Worm (Caenorhabditis elegans): ENCODE measurements around the gene sra-39.

sra-39 gene

DNA sequence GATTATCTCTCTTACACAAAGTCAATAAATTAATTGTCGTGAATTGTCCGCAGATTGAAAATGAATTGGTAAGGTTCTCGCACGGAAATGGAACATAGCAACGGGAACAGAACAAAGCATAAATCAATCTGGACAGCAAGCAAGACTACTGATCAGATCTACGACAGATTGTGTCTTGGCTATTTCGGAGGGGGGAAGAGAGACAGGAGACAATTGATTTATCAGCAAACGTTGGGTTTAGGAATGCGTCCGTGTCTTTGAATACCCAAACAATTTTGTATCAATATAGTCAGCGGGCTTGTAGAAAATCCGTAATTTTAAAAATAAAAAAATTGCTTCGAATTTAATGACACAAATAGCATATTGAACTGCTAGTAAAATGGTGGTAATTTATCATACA is 38.1 kb upstream of the sra-39 start:
- TF ChIP-seq ceh-19 (GFP tag; optimal IDR thresholded peaks at IDR 0.05), result no peak
- no peak for TF ChIP-seq elt-4 (tag; optimal IDR thresholded peaks at IDR 0.05)
- peak; percentile 24 for TF ChIP-seq unc-55 (GFP tag; optimal IDR thresholded peaks at IDR 0.05)

DNA sequence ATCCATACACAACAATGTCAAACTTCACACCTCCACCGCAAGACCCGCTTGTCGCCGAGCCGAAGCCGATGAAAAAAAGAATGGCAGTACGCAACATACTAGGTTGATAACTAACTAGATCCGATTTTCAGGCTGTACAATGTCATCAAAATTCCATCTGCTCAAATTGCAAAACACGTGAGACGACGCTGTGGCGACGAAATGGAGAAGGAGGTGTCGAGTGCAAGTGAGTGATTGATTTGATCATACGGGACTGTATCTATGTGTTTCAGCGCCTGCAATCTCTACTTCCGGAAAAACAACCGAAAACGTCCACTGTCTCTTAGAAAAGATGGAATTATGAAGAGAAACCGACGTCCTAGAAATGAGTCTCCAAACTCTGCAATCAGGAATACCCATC is 37.1 kb upstream of the sra-39 start:
- TF ChIP-seq pros-1 (tag; optimal IDR thresholded peaks at IDR 0.05), result no peak

ce11 chrX:13939388-13939787 is 36.2 kb upstream of the sra-39 start:
- TF ChIP-seq fkh-10 (GFP tag; optimal IDR thresholded peaks at IDR 0.05) (no peak), npax-4 (tag; optimal IDR thresholded peaks at IDR 0.05) (no peak), ets-4 (tag; optimal IDR thresholded peaks at IDR 0.05) (no peak), sox-4 (tag; optimal IDR thresholded peaks at IDR 0.05) (no peak), ceh-45 (GFP tag; IDR thresholded peaks at IDR 0.05) (no peak), tbx-2 (tag; optimal IDR thresholded peaks at IDR 0.05) (no peak), ceh-24 (tag; optimal IDR thresholded peaks at IDR 0.05) (no peak), madf-2 (tag; optimal IDR thresholded peaks at IDR 0.05) (no peak), T23F11.4 (GFP tag; optimal IDR thresholded peaks at IDR 0.05) (no peak), eyg-1 (tag; optimal IDR thresholded peaks at IDR 0.05) (no peak), nhr-232 (tag; optimal IDR thresholded peaks at IDR 0.05) (no peak), fax-1 (tag; optimal IDR thresholded peaks at IDR 0.05) (no peak), ceh-48 (tag; optimal IDR thresholded peaks at IDR 0.05) (no peak), ceh-18 (tag; optimal IDR thresholded peaks at IDR 0.05) (no peak), nhr-11 (tag; optimal IDR thresholded peaks at IDR 0.05) (no peak), elt-2 (tag; optimal IDR thresholded peaks at IDR 0.05) (no peak)

DNA sequence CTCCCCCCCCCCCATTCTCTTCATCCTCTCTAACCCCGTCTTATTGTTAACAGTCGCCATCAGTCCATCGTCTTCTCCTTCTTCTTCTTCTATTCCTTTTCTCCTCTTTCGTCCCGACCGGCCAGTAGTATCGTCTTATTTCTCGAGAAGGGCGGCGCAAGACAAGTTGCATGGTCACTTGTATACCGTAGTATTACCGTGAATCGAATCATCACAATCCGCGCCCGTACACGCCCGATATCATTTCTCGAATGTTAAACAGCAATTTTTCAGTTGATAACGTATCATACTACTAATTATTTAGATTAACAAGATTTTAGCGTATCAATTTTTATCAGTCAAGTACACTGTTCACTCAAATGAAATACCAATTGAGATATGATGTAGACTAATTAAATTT is 34.7 kb upstream of the sra-39 start:
- no peak for TF ChIP-seq hlh-8 (tag; optimal IDR thresholded peaks at IDR 0.05)
- peak; percentile 8 for TF ChIP-seq nfya-1 (tag; optimal IDR thresholded peaks at IDR 0.05)

ce11 chrX:13937350-13937749 is 34.1 kb upstream of the sra-39 start:
- TF ChIP-seq elt-2 (tag; optimal IDR thresholded peaks at IDR 0.05), result peak; percentile 71
- TF ChIP-seq hlh-6 (tag; optimal IDR thresholded peaks at IDR 0.05), result no peak
- no peak for TF ChIP-seq odd-2 (tag; optimal IDR thresholded peaks at IDR 0.05)
- no peak for TF ChIP-seq ceh-45 (GFP tag; IDR thresholded peaks at IDR 0.05)
- TF ChIP-seq Y22D7AL.16 (tag; optimal IDR thresholded peaks at IDR 0.05), result no peak
- no peak for TF ChIP-seq ceh-34 (tag; optimal IDR thresholded peaks at IDR 0.05)

- TF ChIP-seq K02D7.2 (tag; optimal IDR thresholded peaks at IDR 0.05), result no peak
- TF ChIP-seq tbx-7 (tag; optimal IDR thresholded peaks at IDR 0.05), result no peak
- no peak for TF ChIP-seq ceh-24 (tag; optimal IDR thresholded peaks at IDR 0.05)
Measured at ce11 chrX:13936719-13937118, 33.5 kb upstream of the sra-39 start.

ce11 chrX:13934574-13934973 is 31.3 kb upstream of the sra-39 start, which contains the start of gene elt-3:
Gene elt-3 (plus strand): TSS chrX:13934874.
- no peak for TF ChIP-seq npax-4 (tag; optimal IDR thresholded peaks at IDR 0.05)
- no peak for TF ChIP-seq ref-2 (tag; optimal IDR thresholded peaks at IDR 0.05)
- TF ChIP-seq sdc-2 (tag; optimal IDR thresholded peaks at IDR 0.05), result no peak
- no peak for TF ChIP-seq hlh-30 (tag; optimal IDR thresholded peaks at IDR 0.05; ENCODE audit: insufficient read depth)
- no peak for TF ChIP-seq eyg-1 (tag; optimal IDR thresholded peaks at IDR 0.05)
- no peak for TF ChIP-seq K02D7.2 (tag; optimal IDR thresholded peaks at IDR 0.05)
- TF ChIP-seq nfya-1 (tag; optimal IDR thresholded peaks at IDR 0.05), result no peak
- no peak for TF ChIP-seq T23F11.4 (GFP tag; optimal IDR thresholded peaks at IDR 0.05)
- no peak for TF ChIP-seq mec-3 (tag; optimal IDR thresholded peaks at IDR 0.05; ENCODE audit: borderline replicate concordance)
- TF ChIP-seq pros-1 (tag; optimal IDR thresholded peaks at IDR 0.05), result no peak
- TF ChIP-seq gmeb-2 (tag; optimal IDR thresholded peaks at IDR 0.05), result no peak
- TF ChIP-seq C38D4.7 (GFP tag; optimal IDR thresholded peaks at IDR 0.05), result no peak
- TF ChIP-seq ceh-45 (GFP tag; IDR thresholded peaks at IDR 0.05), result no peak
